Worm (Caenorhabditis elegans): ENCODE measurements around the gene W09D6.1.

ce11 chrIII:11069265-11069664, 612 bp downstream of the W09D6.1 start:
- TF ChIP-seq hsf-1 (GFP tag; IDR thresholded peaks at IDR 0.05) (no peak), pha-4 (tag; optimal IDR thresholded peaks at IDR 0.05) (no peak), let-607 (tag; optimal IDR thresholded peaks at IDR 0.05) (no peak), F39B2.1 (GFP tag; IDR thresholded peaks at IDR 0.05) (no peak), F37B4.10 (GFP tag; IDR thresholded peaks at IDR 0.05) (no peak), B0336.3 (GFP tag; IDR thresholded peaks at IDR 0.05) (no peak), egrh-3 (GFP tag; IDR thresholded peaks at IDR 0.05) (no peak), hlh-12 (tag; optimal IDR thresholded peaks at IDR 0.05) (no peak), F49E8.2 (tag; optimal IDR thresholded peaks at IDR 0.05; ENCODE audit: insufficient read depth) (no peak), nfyb-1 (GFP tag; IDR thresholded peaks at IDR 0.05) (no peak), ama-1 (optimal IDR thresholded peaks at IDR 0.05) (no peak), ama-1 (GFP tag; optimal IDR thresholded peaks at IDR 0.05) (no peak), xnd-1 (tag; optimal IDR thresholded peaks at IDR 0.05) (no peak), F10E7.11 (tag; optimal IDR thresholded peaks at IDR 0.05) (no peak), nhr-80 (tag; optimal IDR thresholded peaks at IDR 0.05) (no peak)
